Fruit fly (Drosophila melanogaster) whole organism, embryonic: ENCODE results near the gene CG14420.

ENCODE experiments used
- BEAF-32 ChIP-seq: fragments of 200-800 bp; sonication (Bioruptor generic); optimal IDR thresholded peaks from 3 replicates; lab custom pipeline; 2017; ENCODE audit warnings: missing biosample characterization, missing genetic modification characterization, mild to moderate bottlenecking, moderate library complexity, missing genetic modification reagents
- CG10959 ChIP-seq: fragments of 200-800 bp; sonication (Bioruptor generic); IDR thresholded peaks from 2 replicates; pipeline ENCODE4 v1.3.6; 2022; ENCODE audit warnings: missing biosample characterization, missing genetic modification characterization
- CG34224 ChIP-seq: fragments of 200-800 bp; sonication (Bioruptor generic); IDR thresholded peaks from 3 replicates; pipeline ENCODE4 v1.3.6; 2022; ENCODE audit warnings: missing biosample characterization, missing genetic modification characterization; ENCODE audit not compliant: partially characterized antibody
- CTCF ChIP-seq: fragments of 200-800 bp; sonication (Bioruptor generic); optimal IDR thresholded peaks from 2 replicates; lab custom pipeline; 2017; ENCODE audit warnings: missing biosample characterization, mild to moderate bottlenecking, missing genetic modification characterization, moderate library complexity
- Deaf1 ChIP-seq: fragments of 200-800 bp; optimal IDR thresholded peaks from 3 replicates; lab custom pipeline; 2019; ENCODE audit warnings: missing biosample characterization, mild to moderate bottlenecking, missing genetic modification characterization, moderate library complexity
- Doc3 ChIP-seq: fragments of 200-800 bp; sonication (Bioruptor generic); IDR thresholded peaks from 3 replicates; pipeline ENCODE4 v1.3.6; 2022; ENCODE audit warnings: missing biosample characterization, missing genetic modification characterization; ENCODE audit not compliant: partially characterized antibody
- ab ChIP-seq: fragments of 200-800 bp; sonication (Bioruptor generic); optimal IDR thresholded peaks from 2 replicates; lab custom pipeline; 2016; ENCODE audit warnings: missing biosample characterization, missing genetic modification characterization
- ap ChIP-seq: fragments of 200-800 bp; sonication (Bioruptor generic); IDR thresholded peaks from 2 replicates; pipeline ENCODE4 v1.3.6; 2022; ENCODE audit warnings: missing biosample characterization, missing genetic modification characterization
- cas ChIP-seq: fragments of 200-800 bp; sonication (Bioruptor generic); IDR thresholded peaks from 2 replicates; pipeline ENCODE4 v1.3.6; 2022; ENCODE audit warnings: missing biosample characterization, missing genetic modification characterization
- jing ChIP-seq: fragments of 200-800 bp; sonication (Bioruptor generic); optimal IDR thresholded peaks from 2 replicates; lab custom pipeline; 2018; ENCODE audit warnings: missing biosample characterization, mild to moderate bottlenecking, missing genetic modification characterization
- nom ChIP-seq: fragments of 200-800 bp; sonication (Bioruptor generic); optimal IDR thresholded peaks from 2 replicates; lab custom pipeline; 2017; ENCODE audit warnings: missing biosample characterization, missing genetic modification characterization, mild to moderate bottlenecking, moderate library complexity, missing genetic modification reagents
- psq ChIP-seq: fragments of 200-800 bp; sonication (Bioruptor generic); optimal IDR thresholded peaks from 2 replicates; lab custom pipeline; 2017; ENCODE audit warnings: missing biosample characterization, missing genetic modification characterization
- ttk ChIP-seq: fragments of 200-800 bp; sonication (Bioruptor generic); IDR thresholded peaks from 2 replicates; pipeline ENCODE4 v2.1.2; 2022; ENCODE audit warnings: missing biosample characterization, missing genetic modification characterization

- no peak for TF ChIP-seq cas (GFP tag; lab: Robert Waterston, UW)
- no peak for TF ChIP-seq BEAF-32
- no peak for TF ChIP-seq ap (GFP tag; lab: Robert Waterston, UW)
- TF ChIP-seq jing (GFP tag; lab: Kevin White, UChicago): no peak
- no peak for TF ChIP-seq CG34224
- peak; percentile 44 for TF ChIP-seq CG10959 (GFP tag; lab: Robert Waterston, UW)
- no peak for TF ChIP-seq CTCF (GFP tag; lab: Kevin White, UChicago)
- no peak for TF ChIP-seq ab (GFP tag; lab: Kevin White, UChicago)
- TF ChIP-seq Doc3 (GFP tag; lab: Robert Waterston, UW): no peak
- no peak for TF ChIP-seq Deaf1 (tag; lab: Kevin White, UChicago)
- TF ChIP-seq psq (GFP tag; lab: Kevin White, UChicago): no peak
- TF ChIP-seq nom (GFP tag; lab: Kevin White, UChicago): no peak
- no peak for TF ChIP-seq ttk (GFP tag; lab: Robert Waterston, UW)
Observed at dm6 chrX:2977857-2978473, 39.3 kb downstream of the CG14420 start.
